Fruit fly (Drosophila melanogaster): ENCODE measurements around the gene CG7218.

The CG7218 gene

DNA sequence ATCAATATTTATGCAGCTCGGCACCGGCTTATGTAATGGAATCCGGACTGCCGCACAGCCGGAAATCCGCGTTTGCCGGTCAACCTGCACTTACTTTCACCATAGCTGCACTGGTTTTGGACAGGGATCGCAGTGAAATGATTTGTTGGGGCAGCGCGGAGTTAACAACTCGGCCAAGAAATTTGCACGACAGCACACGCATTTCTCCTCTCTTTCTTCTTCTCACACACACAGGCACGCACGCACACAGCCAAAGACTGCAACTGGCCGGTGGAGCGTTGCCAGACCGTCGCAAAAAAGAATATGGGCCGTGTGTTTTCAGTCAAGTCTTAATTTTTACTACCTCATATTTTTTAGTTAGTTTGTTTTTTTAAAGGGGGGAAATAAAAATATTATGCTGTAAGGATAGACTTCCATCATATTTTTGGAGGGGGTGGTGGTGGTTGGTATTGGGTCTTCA is 2.1 kb upstream of the CG7218 start (continued):
- TF ChIP-seq CG2120 (GFP tag; optimal IDR thresholded peaks at IDR 0.05) = peak; percentile 6
- no peak for TF ChIP-seq tap (tag; optimal IDR thresholded peaks at IDR 0.05)
- TF ChIP-seq CG12769 (tag; optimal IDR thresholded peaks at IDR 0.05) = no peak
- peak; percentile 25 for TF ChIP-seq CG11504 (tag; optimal IDR thresholded peaks at IDR 0.05)
- 0 out of 2 replicates have a peak, but pooled peaks have one; percentile 8 for TF ChIP-seq crol (GFP tag; IDR thresholded peaks at IDR 0.05)
- no peak for TF ChIP-seq al (GFP tag; IDR thresholded peaks at IDR 0.05)
- no peak for TF ChIP-seq ken (GFP tag; IDR thresholded peaks at IDR 0.05)
- TF ChIP-seq CG42726 (GFP tag; IDR thresholded peaks at IDR 0.05; ENCODE audit: partially characterized antibody) = no peak
- TF ChIP-seq prd (optimal IDR thresholded peaks at IDR 0.05) = no peak
- peak; percentile 10; the same call in 1 of the 3 replicates for TF ChIP-seq prd (GFP tag; IDR thresholded peaks at IDR 0.05)
- peak; percentile 18 for TF ChIP-seq CG13287 (GFP tag; IDR thresholded peaks at IDR 0.05; ENCODE audit: partially characterized antibody)
- TF ChIP-seq CG2712 (tag; optimal IDR thresholded peaks at IDR 0.05) = peak; percentile 24
- no peak for TF ChIP-seq klu (GFP tag; IDR thresholded peaks at IDR 0.05)
- TF ChIP-seq HLH3B (GFP tag; IDR thresholded peaks at IDR 0.05) = no peak
- TF ChIP-seq CG10543 (GFP tag; optimal IDR thresholded peaks at IDR 0.05) = peak; percentile 40
- peak in 1 of 2 experiments; percentile 29 for TF ChIP-seq insv (GFP tag; optimal IDR thresholded peaks at IDR 0.05)
- no peak for TF ChIP-seq Kr (GFP tag; optimal IDR thresholded peaks at IDR 0.05)
- TF ChIP-seq CG15696 (tag; optimal IDR thresholded peaks at IDR 0.05) = no peak
- no peak for TF ChIP-seq CG12104 (GFP tag; optimal IDR thresholded peaks at IDR 0.05)
- TF ChIP-seq MBD-R2 (GFP tag; IDR thresholded peaks at IDR 0.05) = peak; percentile 56
- peak; percentile 29 for TF ChIP-seq stwl (tag; optimal IDR thresholded peaks at IDR 0.05)
- peak; percentile 7 for TF ChIP-seq CG8924 (tag; optimal IDR thresholded peaks at IDR 0.05)
- peak; percentile 31 for TF ChIP-seq Sry-δ (GFP tag; optimal IDR thresholded peaks at IDR 0.05)
- TF ChIP-seq CG14014 (GFP tag; IDR thresholded peaks at IDR 0.05) = no peak
- peak; percentile 32; the same call in 2 of the 4 replicates for TF ChIP-seq Gug (GFP tag; IDR thresholded peaks at IDR 0.05)
- no peak for TF ChIP-seq MTF-1 (GFP tag; optimal IDR thresholded peaks at IDR 0.05; ENCODE audit: borderline replicate concordance)
- TF ChIP-seq trem (tag; optimal IDR thresholded peaks at IDR 0.05) = peak; percentile 27
- TF ChIP-seq CG15479 (GFP tag; optimal IDR thresholded peaks at IDR 0.05) = no peak
- TF ChIP-seq amos (GFP tag; IDR thresholded peaks at IDR 0.05; ENCODE audit: partially characterized antibody) = no peak
- TF ChIP-seq dm (GFP tag; optimal IDR thresholded peaks at IDR 0.05) = peak; percentile 33
- 0 out of 3 replicates have a peak, but pooled peaks have one; percentile 29 for TF ChIP-seq mld (GFP tag; IDR thresholded peaks at IDR 0.05; ENCODE audit: partially characterized antibody)
- TF ChIP-seq zfh2 (GFP tag; optimal IDR thresholded peaks at IDR 0.05) = no peak
- TF ChIP-seq sens (GFP tag) = peak; percentile 72
- no peak for TF ChIP-seq ab (GFP tag; optimal IDR thresholded peaks at IDR 0.05)
- no peak for TF ChIP-seq CG13624 (GFP tag; optimal IDR thresholded peaks at IDR 0.05)
- TF ChIP-seq CG10462 (GFP tag; optimal IDR thresholded peaks at IDR 0.05) = no peak
- no peak for TF ChIP-seq hkb (optimal IDR thresholded peaks at IDR 0.05)
- no peak for TF ChIP-seq hkb (GFP tag; IDR thresholded peaks at IDR 0.05)
- TF ChIP-seq CG8089 (GFP tag; optimal IDR thresholded peaks at IDR 0.05) = no peak
- peak; percentile 12 for TF ChIP-seq CG2678 (tag; optimal IDR thresholded peaks at IDR 0.05)
- no peak for TF ChIP-seq ewg (GFP tag; optimal IDR thresholded peaks at IDR 0.05)
- TF ChIP-seq CG7786 (GFP tag; optimal IDR thresholded peaks at IDR 0.05) = no peak
- no peak for TF ChIP-seq HHEX (GFP tag; optimal IDR thresholded peaks at IDR 0.05)
- no peak for TF ChIP-seq CG6683 (GFP tag; optimal IDR thresholded peaks at IDR 0.05)
- TF ChIP-seq CG10979 (tag; optimal IDR thresholded peaks at IDR 0.05) = no peak
- TF ChIP-seq Oli (tag; optimal IDR thresholded peaks at IDR 0.05) = no peak
- no peak for TF ChIP-seq HLHmδ (GFP tag; optimal IDR thresholded peaks at IDR 0.05)
- no peak for TF ChIP-seq dpn (GFP tag; optimal IDR thresholded peaks at IDR 0.05)
- peak; percentile 26; the same call in 1 of the 2 replicates for TF ChIP-seq Rfx (GFP tag; IDR thresholded peaks at IDR 0.05)
- TF ChIP-seq Rx (GFP tag; IDR thresholded peaks at IDR 0.05) = no peak
- no peak for TF ChIP-seq BtbVII (GFP tag; optimal IDR thresholded peaks at IDR 0.05)

All from whole organism, embryonic.